Fruit fly (Drosophila melanogaster): Measurements from ENCODE around the gene fd3F.
A peak's percentile ranks its signal among the peaks of the same experiment; 100 is the strongest.

The fd3F gene

DNA sequence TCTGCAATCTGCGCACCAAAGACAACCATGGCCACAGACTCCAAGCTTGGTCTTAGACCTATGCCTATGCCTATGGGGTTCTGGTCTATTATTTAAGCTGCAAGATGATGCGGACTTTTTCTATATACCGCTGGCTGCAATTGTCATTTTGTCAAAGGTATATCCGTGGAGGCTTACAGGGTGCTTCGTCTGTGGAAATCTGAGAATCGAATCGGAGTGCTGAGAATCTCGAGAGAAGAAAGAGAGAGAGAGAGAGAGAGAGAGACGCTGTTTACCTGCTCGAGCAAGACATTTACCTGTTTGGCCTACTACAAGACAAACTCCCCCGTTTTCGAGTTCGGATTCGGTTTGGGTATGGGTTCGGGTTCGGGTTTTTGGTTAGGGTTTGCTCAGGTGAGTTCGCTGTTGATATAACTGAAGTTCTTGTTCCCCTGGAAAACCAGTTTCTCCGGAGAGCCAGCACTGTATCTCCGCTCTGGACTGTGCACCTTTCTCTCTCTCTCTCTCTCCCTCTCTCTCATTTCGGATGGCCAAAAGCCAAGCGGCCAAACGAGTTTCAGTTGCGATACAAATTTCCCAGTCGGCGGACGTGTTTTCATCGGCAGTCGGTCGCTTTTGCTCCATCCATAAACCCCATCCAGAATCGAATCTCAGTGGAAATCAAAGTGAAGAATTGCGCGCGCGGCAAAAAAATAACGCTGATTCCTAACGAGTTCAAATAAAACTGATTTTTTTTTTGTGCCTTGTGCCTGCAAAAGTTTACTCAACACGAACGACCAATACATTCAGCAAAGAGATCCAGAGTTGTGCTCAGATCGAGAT is 43.4 kb downstream of the fd3F start (continued):
- no peak for TF ChIP-seq Hr39 (optimal IDR thresholded peaks at IDR 0.05)
- TF ChIP-seq CG6689 (GFP tag; IDR thresholded peaks at IDR 0.05) = no peak
- TF ChIP-seq da (GFP tag; optimal IDR thresholded peaks at IDR 0.05) = no peak
- TF ChIP-seq Aef1 (GFP tag; IDR thresholded peaks at IDR 0.05) = no peak
- no peak for TF ChIP-seq Chrac-16 (GFP tag; optimal IDR thresholded peaks at IDR 0.05)
- TF ChIP-seq Xrp1 (GFP tag; IDR thresholded peaks at IDR 0.05) = 0 out of 2 replicates have a peak, but pooled peaks have one; percentile 19
- no peak for TF ChIP-seq CG7839 (tag; optimal IDR thresholded peaks at IDR 0.05)
- no peak for TF ChIP-seq ind (GFP tag; optimal IDR thresholded peaks at IDR 0.05)
- TF ChIP-seq Eip74EF (GFP tag; optimal IDR thresholded peaks at IDR 0.05) = no peak
- TF ChIP-seq z (GFP tag; IDR thresholded peaks at IDR 0.05) = 0 out of 3 replicates have a peak, but pooled peaks have one; percentile 41
- no peak for TF ChIP-seq scrt (GFP tag; optimal IDR thresholded peaks at IDR 0.05)
- TF ChIP-seq so (GFP tag; IDR thresholded peaks at IDR 0.05) = peak; percentile 56; the same call in 1 of the 3 replicates
- TF ChIP-seq Trl (optimal IDR thresholded peaks at IDR 0.05) = peak; percentile 89 to 92
- TF ChIP-seq Trl (GFP tag; optimal IDR thresholded peaks at IDR 0.05) = no peak
- TF ChIP-seq Ets97D (GFP tag; optimal IDR thresholded peaks at IDR 0.05) = no peak
- TF ChIP-seq NC2β (GFP tag; optimal IDR thresholded peaks at IDR 0.05) = peak; percentile 16
- TF ChIP-seq maf-S (GFP tag; optimal IDR thresholded peaks at IDR 0.05) = no peak
- no peak for TF ChIP-seq CG6175 (GFP tag; IDR thresholded peaks at IDR 0.05)
- TF ChIP-seq B-H2 (GFP tag; optimal IDR thresholded peaks at IDR 0.05) = no peak
- no peak for TF ChIP-seq CG10431 (GFP tag; optimal IDR thresholded peaks at IDR 0.05)
- TF ChIP-seq CG3065 (GFP tag; optimal IDR thresholded peaks at IDR 0.05) = no peak
- TF ChIP-seq Ptx1 (GFP tag; IDR thresholded peaks at IDR 0.05) = no peak
- TF ChIP-seq NfI (GFP tag; optimal IDR thresholded peaks at IDR 0.05) = no peak
- no peak for TF ChIP-seq mam (GFP tag; optimal IDR thresholded peaks at IDR 0.05)
- no peak for TF ChIP-seq TFAM (GFP tag; optimal IDR thresholded peaks at IDR 0.05)
- TF ChIP-seq sisA (GFP tag; IDR thresholded peaks at IDR 0.05) = no peak
- TF ChIP-seq CG1792 (GFP tag; optimal IDR thresholded peaks at IDR 0.05) = no peak
- TF ChIP-seq jigr1 (GFP tag; IDR thresholded peaks at IDR 0.05) = no peak
- peak; percentile 47 for TF ChIP-seq CG18599 (GFP tag; optimal IDR thresholded peaks at IDR 0.05)
- no peak for TF ChIP-seq gcm2 (GFP tag; optimal IDR thresholded peaks at IDR 0.05)
- no peak for TF ChIP-seq fd102C (GFP tag; optimal IDR thresholded peaks at IDR 0.05)
- TF ChIP-seq pita (GFP tag; optimal IDR thresholded peaks at IDR 0.05) = no peak
- no peak for TF ChIP-seq CG3407 (GFP tag; optimal IDR thresholded peaks at IDR 0.05)
- peak; percentile 38 for TF ChIP-seq CG33557 (GFP tag; optimal IDR thresholded peaks at IDR 0.05)
- TF ChIP-seq en (GFP tag; optimal IDR thresholded peaks at IDR 0.05) = no peak
- no peak for TF ChIP-seq bcd (GFP tag; optimal IDR thresholded peaks at IDR 0.05)
- TF ChIP-seq ato (GFP tag; IDR thresholded peaks at IDR 0.05; ENCODE audit: partially characterized antibody) = no peak
- TF ChIP-seq CG2120 (GFP tag; optimal IDR thresholded peaks at IDR 0.05) = no peak
- TF ChIP-seq vnd (GFP tag; IDR thresholded peaks at IDR 0.05; ENCODE audit: partially characterized antibody) = no peak
- no peak for TF ChIP-seq dati (GFP tag; IDR thresholded peaks at IDR 0.05)
- TF ChIP-seq CG17361 (GFP tag; IDR thresholded peaks at IDR 0.05) = no peak
- no peak for TF ChIP-seq Bgb (GFP tag; IDR thresholded peaks at IDR 0.05; ENCODE audit: partially characterized antibody)
- TF ChIP-seq Camta (GFP tag; optimal IDR thresholded peaks at IDR 0.05) = no peak
- no peak for TF ChIP-seq hth (optimal IDR thresholded peaks at IDR 0.05)
- TF ChIP-seq CoRest (tag; optimal IDR thresholded peaks at IDR 0.05) = no peak
- TF ChIP-seq Ets65A (GFP tag) = no peak
- TF ChIP-seq ssp (GFP tag; IDR thresholded peaks at IDR 0.05) = no peak
- peak; percentile 57 for TF ChIP-seq gcm (GFP tag; optimal IDR thresholded peaks at IDR 0.05)
- TF ChIP-seq gce (GFP tag; IDR thresholded peaks at IDR 0.05) = no peak
- TF ChIP-seq CG3838 (GFP tag; optimal IDR thresholded peaks at IDR 0.05) = no peak
- TF ChIP-seq CG2889 (GFP tag; IDR thresholded peaks at IDR 0.05) = no peak
- TF ChIP-seq NFAT (GFP tag; IDR thresholded peaks at IDR 0.05) = no peak

All from whole organism, embryonic.